Fruit fly (Drosophila melanogaster): ENCODE results near the gene CG1677.

dm6 chrX:7252468-7252867 lies 153.1 kb downstream of the CG1677 start:
- no peak for TF ChIP-seq CG8478 (optimal IDR thresholded peaks at IDR 0.05)
- no peak for TF ChIP-seq CTCF (optimal IDR thresholded peaks at IDR 0.05)
